Fruit fly (Drosophila melanogaster) whole organism: Measurements from ENCODE around the gene CG11178.

ENCODE experiments used
- CG8478 ChIP-seq: fragments of >200 bp; optimal IDR thresholded peaks from 2 replicates; lab custom pipeline; 2018; ENCODE audit warnings: inconsistent platforms
- Dll ChIP-seq: fragments of >200 bp; optimal IDR thresholded peaks from 2 replicates; lab custom pipeline; 2017
- EcR ChIP-seq, 2 experiments: fragments of >200 bp; optimal IDR thresholded peaks; 2 replicates each; lab custom pipeline; 2017; ENCODE audit warnings: missing biosample characterization in 2 of 2, missing genetic modification characterization in 2 of 2, missing genetic modification reagents in 2 of 2
- pan ChIP-seq: fragments of >200 bp; optimal IDR thresholded peaks from 2 replicates; lab custom pipeline; 2017
- psq ChIP-seq: fragments of >200 bp; optimal IDR thresholded peaks from 2 replicates; lab custom pipeline; 2017
- usp ChIP-seq: fragments of >200 bp; optimal IDR thresholded peaks from 2 replicates; lab custom pipeline; 2017; ENCODE audit warnings: missing biosample characterization, missing genetic modification characterization, mixed read lengths

DNA sequence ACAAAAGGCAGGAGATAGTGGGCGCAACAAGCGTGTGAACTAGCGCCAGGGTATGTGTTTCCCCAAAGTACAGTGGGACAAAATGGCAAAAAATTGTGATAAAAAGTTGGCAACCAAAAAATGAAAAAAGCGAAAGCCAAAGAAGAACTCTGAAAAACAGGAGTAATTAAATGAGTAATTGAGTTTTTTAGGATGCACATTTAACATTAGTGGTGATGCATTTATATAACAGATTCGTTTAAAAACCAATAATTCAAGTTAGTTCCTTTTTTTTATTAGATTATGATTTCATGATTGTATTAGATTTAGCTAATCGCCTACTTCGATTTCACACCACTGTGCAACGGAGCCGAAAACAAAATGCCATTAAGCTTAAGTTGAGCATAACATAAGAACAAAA is 33.1 kb upstream of the CG11178 start:
- TF ChIP-seq CG8478 (lab: Kevin White, UChicago) (no peak), usp (no peak), EcR (GFP tag; optimal IDR thresholded peaks at IDR 0.05; lab: Kevin White, UChicago) (no peak), pan (lab: Kevin White, UChicago) (no peak), Dll (no peak), psq (lab: Kevin White, UChicago) (no peak)
